Fruit fly (Drosophila melanogaster) whole organism, embryonic: Measurements from ENCODE around the gene vib.

Source experiments
- ATbp ChIP-seq: fragments of 200-800 bp; sonication (Bioruptor generic); optimal IDR thresholded peaks from 2 replicates; lab custom pipeline; 2017; ENCODE audit warnings: missing biosample characterization, mild to moderate bottlenecking, missing genetic modification characterization, missing genetic modification reagents
- CG10321 ChIP-seq: fragments of 200-800 bp; sonication (Bioruptor generic); IDR thresholded peaks from 2 replicates; pipeline ENCODE4 v1.3.6; 2022; ENCODE audit warnings: missing biosample characterization, missing genetic modification characterization
- CG10565 ChIP-seq: fragments of 200-800 bp; sonication (Bioruptor generic); optimal IDR thresholded peaks from 3 replicates; lab custom pipeline; 2016; ENCODE audit warnings: missing biosample characterization, mild to moderate bottlenecking, missing genetic modification characterization
- CG11085 ChIP-seq: fragments of 200-800 bp; sonication (Bioruptor generic); IDR thresholded peaks from 2 replicates; pipeline ENCODE4 v1.3.6; 2022; ENCODE audit warnings: missing biosample characterization, missing genetic modification characterization
- CG11398 ChIP-seq: fragments of 200-800 bp; sonication (Bioruptor generic); optimal IDR thresholded peaks from 2 replicates; lab custom pipeline; 2016; ENCODE audit warnings: missing biosample characterization, missing genetic modification characterization
- CG11696 ChIP-seq: fragments of 200-800 bp; sonication (Bioruptor generic); IDR thresholded peaks from 2 replicates; pipeline ENCODE4 v1.3.6; 2022; ENCODE audit warnings: missing biosample characterization, missing genetic modification characterization
- CG12299 ChIP-seq: fragments of 200-800 bp; sonication (Bioruptor generic); optimal IDR thresholded peaks from 2 replicates; lab custom pipeline; 2018; ENCODE audit warnings: missing biosample characterization, mild to moderate bottlenecking, missing genetic modification characterization
- CG14667 ChIP-seq: fragments of 200-800 bp; sonication (Bioruptor generic); IDR thresholded peaks from 2 replicates; pipeline ENCODE4 v1.3.6; 2022; ENCODE audit warnings: missing biosample characterization, missing genetic modification characterization
- CG14860 ChIP-seq: fragments of 200-800 bp; sonication (Bioruptor generic); IDR thresholded peaks from 3 replicates; pipeline ENCODE4 v1.3.6; 2022; ENCODE audit warnings: missing biosample characterization, missing genetic modification characterization; ENCODE audit not compliant: partially characterized antibody
- CG2678 ChIP-seq: fragments of 200-800 bp; sonication (Bioruptor generic); optimal IDR thresholded peaks from 3 replicates; lab custom pipeline; 2019; ENCODE audit warnings: missing biosample characterization, mild to moderate bottlenecking, missing genetic modification characterization, moderate library complexity
- CG3407 ChIP-seq: fragments of 200-800 bp; sonication (Bioruptor generic); optimal IDR thresholded peaks from 2 replicates; lab custom pipeline; 2018; ENCODE audit warnings: missing biosample characterization, mild to moderate bottlenecking, missing genetic modification characterization
- CG34224 ChIP-seq: fragments of 200-800 bp; sonication (Bioruptor generic); IDR thresholded peaks from 3 replicates; pipeline ENCODE4 v1.3.6; 2022; ENCODE audit warnings: missing biosample characterization, missing genetic modification characterization; ENCODE audit not compliant: partially characterized antibody
- CG3847 ChIP-seq: fragments of 200-800 bp; sonication (Bioruptor generic); IDR thresholded peaks from 2 replicates; pipeline ENCODE4 v1.3.6; 2022; ENCODE audit warnings: missing biosample characterization, missing genetic modification characterization
- CG3995 ChIP-seq: fragments of 200-800 bp; sonication (Bioruptor generic); optimal IDR thresholded peaks from 3 replicates; lab custom pipeline; 2016; ENCODE audit warnings: missing biosample characterization, missing genetic modification characterization
- CG5245 ChIP-seq: fragments of 200-800 bp; sonication (Bioruptor generic); optimal IDR thresholded peaks from 3 replicates; lab custom pipeline; 2016; ENCODE audit warnings: missing biosample characterization, missing genetic modification characterization
- CG7987 ChIP-seq: fragments of 200-800 bp; sonication (Bioruptor generic); optimal IDR thresholded peaks from 2 replicates; lab custom pipeline; 2018; ENCODE audit warnings: missing biosample characterization, mild to moderate bottlenecking, missing genetic modification characterization, moderate library complexity
- CG8765 ChIP-seq: fragments of 200-800 bp; sonication (Bioruptor generic); IDR thresholded peaks from 2 replicates; pipeline ENCODE4 v1.3.6; 2022; ENCODE audit warnings: missing biosample characterization, missing genetic modification characterization
- CG9609 ChIP-seq: fragments of 200-800 bp; sonication (Bioruptor generic); optimal IDR thresholded peaks from 3 replicates; lab custom pipeline; 2016; ENCODE audit warnings: missing biosample characterization, missing genetic modification characterization
- CHES-1-like ChIP-seq: fragments of 200-800 bp; sonication (Bioruptor generic); optimal IDR thresholded peaks from 2 replicates; lab custom pipeline; 2016; ENCODE audit warnings: missing biosample characterization, missing genetic modification characterization
- Deaf1 ChIP-seq: fragments of 200-800 bp; optimal IDR thresholded peaks from 3 replicates; lab custom pipeline; 2019; ENCODE audit warnings: missing biosample characterization, mild to moderate bottlenecking, missing genetic modification characterization, moderate library complexity
- Dek ChIP-seq: fragments of 200-800 bp; sonication (Bioruptor generic); optimal IDR thresholded peaks from 3 replicates; lab custom pipeline; 2019; ENCODE audit warnings: missing biosample characterization, mild to moderate bottlenecking, missing genetic modification characterization, moderate library complexity
- E2f1 ChIP-seq: fragments of 200-800 bp; sonication (Bioruptor generic); IDR thresholded peaks from 2 replicates; pipeline ENCODE4 v1.3.6; 2022; ENCODE audit warnings: missing biosample characterization, missing genetic modification characterization
- H15 ChIP-seq: fragments of 200-800 bp; sonication (Bioruptor generic); IDR thresholded peaks from 3 replicates; pipeline ENCODE4 v1.3.6; 2022; ENCODE audit warnings: missing biosample characterization, missing genetic modification characterization
- Hr3 ChIP-seq: fragments of 200-800 bp; sonication (Bioruptor generic); optimal IDR thresholded peaks from 3 replicates; lab custom pipeline; 2016; ENCODE audit warnings: missing biosample characterization, missing genetic modification characterization
- Hr78 ChIP-seq, 2 experiments: fragments of 200-800 bp in 1 of 2; fragments of >200 bp in 1 of 2; sonication (Bioruptor generic) in 1 of 2; optimal IDR thresholded peaks; 2 replicates each; lab custom pipeline; 2017 to 2019; ENCODE audit warnings: missing biosample characterization in 2 of 2, missing genetic modification characterization in 2 of 2, mild to moderate bottlenecking in 1 of 2, moderate library complexity in 1 of 2
- MBD-R2 ChIP-seq: fragments of 200-800 bp; sonication (Bioruptor generic); IDR thresholded peaks from 2 replicates; pipeline ENCODE4 v1.3.6; 2022; ENCODE audit warnings: missing biosample characterization, missing genetic modification characterization
- MESR4 ChIP-seq: fragments of 200-800 bp; sonication (Bioruptor generic); optimal IDR thresholded peaks from 2 replicates; lab custom pipeline; 2018; ENCODE audit warnings: missing biosample characterization, mild to moderate bottlenecking, missing genetic modification characterization, moderate library complexity
- PHDP ChIP-seq: fragments of 200-800 bp; sonication (Bioruptor generic); optimal IDR thresholded peaks from 3 replicates; lab custom pipeline; 2018; ENCODE audit warnings: missing biosample characterization, mild to moderate bottlenecking, missing genetic modification characterization, moderate library complexity
- Ptx1 ChIP-seq: fragments of 200-800 bp; sonication (Bioruptor generic); IDR thresholded peaks from 2 replicates; pipeline ENCODE4 v1.3.6; 2022; ENCODE audit warnings: missing biosample characterization, missing genetic modification characterization
- Six4 ChIP-seq: fragments of 200-800 bp; sonication (Bioruptor generic); optimal IDR thresholded peaks from 2 replicates; lab custom pipeline; 2016; ENCODE audit warnings: missing biosample characterization, missing genetic modification characterization
- Vsx1 ChIP-seq: fragments of 200-800 bp; sonication (Bioruptor generic); optimal IDR thresholded peaks from 2 replicates; lab custom pipeline; 2017; ENCODE audit warnings: missing biosample characterization, mild to moderate bottlenecking, missing genetic modification characterization, missing genetic modification reagents
- bsh ChIP-seq, 2 experiments: fragments of 200-800 bp; sonication (Bioruptor generic); optimal IDR thresholded peaks; 2 replicates each; lab custom pipeline; 2017 to 2018; ENCODE audit warnings: mild to moderate bottlenecking in 2 of 2, missing biosample characterization in 2 of 2, missing genetic modification characterization in 2 of 2, moderate library complexity in 1 of 2
- chinmo ChIP-seq: fragments of 200-800 bp; sonication (Bioruptor generic); IDR thresholded peaks from 4 replicates; pipeline ENCODE4 v1.3.6; 2022; ENCODE audit warnings: missing biosample characterization, missing genetic modification characterization; ENCODE audit not compliant: partially characterized antibody
- crc ChIP-seq: fragments of 200-800 bp; sonication (Bioruptor generic); optimal IDR thresholded peaks from 2 replicates; lab custom pipeline; 2016; ENCODE audit warnings: missing biosample characterization, missing genetic modification characterization
- ems ChIP-seq: fragments of 200-800 bp; sonication (Bioruptor generic); optimal IDR thresholded peaks from 3 replicates; lab custom pipeline; 2016; ENCODE audit warnings: missing biosample characterization, missing genetic modification characterization
- fd96Cb ChIP-seq: fragments of 200-800 bp; sonication (Bioruptor generic); optimal IDR thresholded peaks from 2 replicates; lab custom pipeline; 2018; ENCODE audit warnings: missing biosample characterization, mild to moderate bottlenecking, missing genetic modification characterization, moderate library complexity
- kah ChIP-seq: fragments of 200-800 bp; sonication (Bioruptor generic); optimal IDR thresholded peaks from 2 replicates; lab custom pipeline; 2018; ENCODE audit warnings: missing biosample characterization, mild to moderate bottlenecking, missing genetic modification characterization
- lmd ChIP-seq: fragments of 200-800 bp; sonication (Bioruptor generic); IDR thresholded peaks from 2 replicates; pipeline ENCODE4 v1.3.6; 2022; ENCODE audit warnings: missing biosample characterization, missing genetic modification characterization
- odd ChIP-seq: fragments of 200-800 bp; sonication (Bioruptor generic); optimal IDR thresholded peaks from 2 replicates; lab custom pipeline; 2017; ENCODE audit warnings: missing biosample characterization, mild to moderate bottlenecking, missing genetic modification characterization
- phol ChIP-seq: fragments of 200-800 bp; sonication (Bioruptor generic); optimal IDR thresholded peaks from 3 replicates; lab custom pipeline; 2018; ENCODE audit warnings: missing biosample characterization, mild to moderate bottlenecking, missing genetic modification characterization, moderate library complexity
- pnt ChIP-seq: fragments of 200-800 bp; sonication (Bioruptor generic); optimal IDR thresholded peaks from 3 replicates; lab custom pipeline; 2016; ENCODE audit warnings: missing biosample characterization, missing genetic modification characterization
- psq ChIP-seq: fragments of 200-800 bp; sonication (Bioruptor generic); optimal IDR thresholded peaks from 2 replicates; lab custom pipeline; 2017; ENCODE audit warnings: missing biosample characterization, missing genetic modification characterization
- ranshi ChIP-seq: fragments of 200-800 bp; sonication (Bioruptor generic); IDR thresholded peaks from 2 replicates; pipeline ENCODE4 v1.3.6; 2022; ENCODE audit warnings: missing biosample characterization, missing genetic modification characterization
- stwl ChIP-seq: fragments of 200-800 bp; sonication (Bioruptor generic); optimal IDR thresholded peaks from 3 replicates; lab custom pipeline; 2018; ENCODE audit warnings: missing biosample characterization, mild to moderate bottlenecking, missing genetic modification characterization, moderate library complexity
- tna ChIP-seq: fragments of 200-800 bp; sonication (Bioruptor generic); IDR thresholded peaks from 2 replicates; pipeline ENCODE4 v1.3.6; 2022; ENCODE audit warnings: missing biosample characterization, missing genetic modification characterization; ENCODE audit not compliant: partially characterized antibody
- toy ChIP-seq: fragments of 200-800 bp; sonication (Bioruptor generic); IDR thresholded peaks from 2 replicates; pipeline ENCODE4 v1.3.6; 2022; ENCODE audit warnings: missing biosample characterization, missing genetic modification characterization
- usp ChIP-seq: fragments of >200 bp; optimal IDR thresholded peaks from 2 replicates; lab custom pipeline; 2017; ENCODE audit warnings: missing biosample characterization, missing genetic modification characterization
- wdn ChIP-seq: fragments of 200-800 bp; sonication (Bioruptor generic); IDR thresholded peaks from 2 replicates; pipeline ENCODE4 v1.3.6; 2022; ENCODE audit warnings: missing biosample characterization, missing genetic modification characterization
- wek ChIP-seq: fragments of 200-800 bp; sonication (Bioruptor generic); optimal IDR thresholded peaks from 3 replicates; lab custom pipeline; 2018; ENCODE audit warnings: missing biosample characterization, mild to moderate bottlenecking, missing genetic modification characterization, moderate library complexity
- yki ChIP-seq: fragments of >200 bp; optimal IDR thresholded peaks from 3 replicates; lab custom pipeline; 2018
- z ChIP-seq: fragments of 200-800 bp; sonication (Bioruptor generic); IDR thresholded peaks from 3 replicates; pipeline ENCODE4 v1.3.6; 2022; ENCODE audit warnings: missing biosample characterization, missing genetic modification characterization
- zfh1 ChIP-seq: fragments of 200-800 bp; sonication (Bioruptor generic); IDR thresholded peaks from 3 replicates; pipeline ENCODE4 v1.3.6; 2022; ENCODE audit warnings: missing biosample characterization, missing genetic modification characterization

Gene vib

dm6 chr3R:19229245-19229644 lies 2.8 kb upstream of the vib start, which contains the start of the genes CG5250 and Polr2M (continued):
- TF ChIP-seq CHES-1-like (no peak), CG14860 (GFP tag; lab: Robert Waterston, UW) (no peak), CG34224 (no peak), wdn (no peak), stwl (tag; lab: Kevin White, UChicago) (peak; percentile 58), CG11398 (GFP tag; lab: Kevin White, UChicago) (no peak), yki (lab: Kevin White, UChicago) (no peak), zfh1 (GFP tag; lab: Robert Waterston, UW) (no peak), fd96Cb (no peak), E2f1 (GFP tag; lab: Robert Waterston, UW) (no peak), CG10565 (GFP tag; lab: Kevin White, UChicago) (no peak), CG11085 (no peak), psq (GFP tag; lab: Kevin White, UChicago) (no peak), CG11696 (GFP tag; lab: Robert Waterston, UW) (no peak), crc (GFP tag; lab: Kevin White, UChicago) (no peak), ems (GFP tag; lab: Kevin White, UChicago) (no peak), CG8765 (GFP tag; lab: Robert Waterston, UW) (no peak), z (GFP tag; lab: Robert Waterston, UW) (0 out of 3 replicates have a peak, but pooled peaks have one; percentile 23), lmd (GFP tag; lab: Robert Waterston, UW) (no peak), Ptx1 (GFP tag; lab: Robert Waterston, UW) (no peak), Six4 (GFP tag; lab: Kevin White, UChicago) (no peak), Dek (tag; lab: Kevin White, UChicago) (no peak), toy (no peak), CG2678 (no peak), CG5245 (GFP tag; lab: Kevin White, UChicago) (no peak), kah (GFP tag; lab: Kevin White, UChicago) (no peak), CG3847 (no peak), MBD-R2 (GFP tag; lab: Robert Waterston, UW) (peak; percentile 51; the same call in 1 of the 2 replicates), ranshi (GFP tag; lab: Robert Waterston, UW) (no peak), wek (no peak), CG10321 (no peak), odd (no peak), CG3407 (no peak), pnt (GFP tag; lab: Kevin White, UChicago) (no peak), CG3995 (GFP tag; lab: Kevin White, UChicago) (no peak), CG7987 (GFP tag; lab: Kevin White, UChicago) (no peak), MESR4 (peak; percentile 62), CG9609 (GFP tag; lab: Kevin White, UChicago) (no peak), CG12299 (no peak), PHDP (tag; lab: Kevin White, UChicago) (no peak), phol (tag; lab: Kevin White, UChicago) (peak; percentile 7), Hr3 (GFP tag; lab: Kevin White, UChicago) (no peak), CG14667 (GFP tag; lab: Robert Waterston, UW) (no peak), tna (GFP tag; lab: Robert Waterston, UW) (0 out of 2 replicates have a peak, but pooled peaks have one; percentile 47), bsh (GFP tag; optimal IDR thresholded peaks at IDR 0.05; lab: Kevin White, UChicago) (no peak), Deaf1 (tag; lab: Kevin White, UChicago) (no peak), chinmo (GFP tag; lab: Robert Waterston, UW) (0 out of 4 replicates have a peak, but pooled peaks have one; percentile 22), Vsx1 (GFP tag; lab: Kevin White, UChicago) (no peak), ATbp (GFP tag; lab: Kevin White, UChicago) (no peak), Hr78 (GFP tag; optimal IDR thresholded peaks at IDR 0.05; lab: Kevin White, UChicago) (no peak), H15 (no peak), usp (no peak)
